Worm (Caenorhabditis elegans) whole organism, late embryonic: ENCODE results near the gene lys-10.

Experiments
- C08G9.2 ChIP-seq: sonication (generic microtip); optimal IDR thresholded peaks from 2 replicates; lab custom pipeline; 2016; ENCODE audit warnings: mild to moderate bottlenecking, missing genetic modification characterization, moderate library complexity, missing compliant biosample characterization
- C38D4.7 ChIP-seq: fragments of 200-800 bp; sonication (Bioruptor generic); optimal IDR thresholded peaks from 2 replicates; lab custom pipeline; 2018; ENCODE audit warnings: mild to moderate bottlenecking, missing genetic modification characterization, moderate library complexity, missing compliant biosample characterization
- K02D7.2 ChIP-seq: sonication (generic microtip); optimal IDR thresholded peaks from 2 replicates; lab custom pipeline; 2017; ENCODE audit warnings: mild to moderate bottlenecking, missing genetic modification characterization, missing compliant biosample characterization
- K09A11.1 ChIP-seq: sonication (generic microtip); optimal IDR thresholded peaks from 2 replicates; lab custom pipeline; 2017; ENCODE audit warnings: antibody characterized with exemption, mild to moderate bottlenecking, missing genetic modification characterization, missing compliant biosample characterization; ENCODE audit not compliant: insufficient read depth
- Y22D7AL.16 ChIP-seq: sonication (generic microtip); optimal IDR thresholded peaks from 2 replicates; lab custom pipeline; 2016; ENCODE audit warnings: missing genetic modification characterization, missing compliant biosample characterization
- ceh-2 ChIP-seq: sonication (generic microtip); optimal IDR thresholded peaks from 2 replicates; lab custom pipeline; 2016; ENCODE audit warnings: missing genotype, missing genetic modification characterization, missing compliant biosample characterization
- ceh-22 ChIP-seq: sonication (generic microtip); optimal IDR thresholded peaks from 2 replicates; lab custom pipeline; 2017; ENCODE audit warnings: missing biosample characterization, missing genetic modification characterization
- ceh-30 ChIP-seq: fragments of 150-350 bp; optimal IDR thresholded peaks from 2 replicates; lab custom pipeline; 2014; ENCODE audit warnings: missing biosample characterization, missing genetic modification characterization
- ceh-31 ChIP-seq: sonication (generic microtip); optimal IDR thresholded peaks from 2 replicates; lab custom pipeline; 2016; ENCODE audit warnings: missing genetic modification characterization, missing compliant biosample characterization
- ceh-34 ChIP-seq: sonication (generic microtip); optimal IDR thresholded peaks from 2 replicates; lab custom pipeline; 2016; ENCODE audit warnings: mild to moderate bottlenecking, missing genetic modification characterization, missing compliant biosample characterization
- ceh-45 ChIP-seq: fragments of 200-800 bp; sonication (Bioruptor generic); IDR thresholded peaks from 2 replicates; pipeline ENCODE4 v1.3.6; 2022; ENCODE audit warnings: missing genetic modification reagents, missing genetic modification characterization, missing compliant biosample characterization
- ceh-48 ChIP-seq: sonication (generic microtip); optimal IDR thresholded peaks from 2 replicates; lab custom pipeline; 2016; ENCODE audit warnings: missing genetic modification characterization, inconsistent platforms, missing compliant biosample characterization
- ceh-6 ChIP-seq: fragments of 200-800 bp; sonication (Bioruptor generic); optimal IDR thresholded peaks from 2 replicates; lab custom pipeline; 2018; ENCODE audit warnings: mild to moderate bottlenecking, missing genetic modification characterization, missing compliant biosample characterization
- che-1 ChIP-seq: sonication (generic microtip); optimal IDR thresholded peaks from 2 replicates; lab custom pipeline; 2016; ENCODE audit warnings: mild to moderate bottlenecking, missing genetic modification characterization, missing compliant biosample characterization
- dve-1 ChIP-seq: sonication (generic microtip); optimal IDR thresholded peaks from 2 replicates; lab custom pipeline; 2017; ENCODE audit warnings: antibody characterized with exemption, mild to moderate bottlenecking, missing genetic modification characterization, missing compliant biosample characterization
- fax-1 ChIP-seq: sonication (generic microtip); optimal IDR thresholded peaks from 2 replicates; lab custom pipeline; 2016; ENCODE audit warnings: missing genotype, missing genetic modification characterization, missing compliant biosample characterization
- fkh-6 ChIP-seq: sonication (generic microtip); optimal IDR thresholded peaks from 2 replicates; lab custom pipeline; 2016; ENCODE audit warnings: missing genetic modification characterization, missing compliant biosample characterization
- gmeb-2 ChIP-seq: sonication (generic microtip); optimal IDR thresholded peaks from 2 replicates; lab custom pipeline; 2016; ENCODE audit warnings: missing genetic modification characterization, inconsistent platforms, missing compliant biosample characterization
- hlh-13 ChIP-seq: fragments of 200-800 bp; sonication (Bioruptor generic); optimal IDR thresholded peaks from 2 replicates; lab custom pipeline; 2018; ENCODE audit warnings: mild to moderate bottlenecking, missing genetic modification characterization, missing compliant biosample characterization
- hlh-6 ChIP-seq: sonication (generic microtip); optimal IDR thresholded peaks from 2 replicates; lab custom pipeline; 2016; ENCODE audit warnings: missing genotype, missing genetic modification characterization, missing compliant biosample characterization
- madf-2 ChIP-seq: sonication (generic microtip); optimal IDR thresholded peaks from 2 replicates; lab custom pipeline; 2017; ENCODE audit warnings: missing genetic modification characterization, missing compliant biosample characterization
- nfya-1 ChIP-seq: sonication (generic microtip); optimal IDR thresholded peaks from 2 replicates; lab custom pipeline; 2017; ENCODE audit warnings: missing genetic modification characterization, mild to moderate bottlenecking, missing compliant biosample characterization, antibody characterized with exemption, moderate library complexity
- nhr-11 ChIP-seq: fragments of 150-350 bp; optimal IDR thresholded peaks from 2 replicates; lab custom pipeline; 2014; ENCODE audit warnings: missing biosample characterization, missing genetic modification characterization
- nhr-232 ChIP-seq: sonication (generic microtip); optimal IDR thresholded peaks from 2 replicates; lab custom pipeline; 2016; ENCODE audit warnings: missing genetic modification characterization, missing compliant biosample characterization
- npax-4 ChIP-seq: sonication (generic microtip); optimal IDR thresholded peaks from 2 replicates; lab custom pipeline; 2016; ENCODE audit warnings: missing genetic modification characterization, missing compliant biosample characterization
- pag-3 ChIP-seq: sonication (generic microtip); optimal IDR thresholded peaks from 2 replicates; lab custom pipeline; 2016; ENCODE audit warnings: missing compliant biosample characterization, missing genetic modification characterization, borderline replicate concordance
- pat-9 ChIP-seq: fragments of 200-800 bp; sonication (Bioruptor generic); optimal IDR thresholded peaks from 2 replicates; lab custom pipeline; 2018; ENCODE audit warnings: mild to moderate bottlenecking, missing genetic modification characterization, moderate library complexity, missing compliant biosample characterization
- pax-1 ChIP-seq: fragments of 150-350 bp; optimal IDR thresholded peaks from 2 replicates; lab custom pipeline; 2014; ENCODE audit warnings: missing biosample characterization, missing genetic modification characterization
- pha-4 ChIP-seq: fragments of 150-350 bp; optimal IDR thresholded peaks from 2 replicates; lab custom pipeline; 2018; ENCODE audit warnings: missing biosample characterization, missing genetic modification reagents, missing genetic modification characterization
- pqm-1 ChIP-seq: sonication (generic microtip); optimal IDR thresholded peaks from 2 replicates; lab custom pipeline; 2016; ENCODE audit warnings: missing genetic modification characterization, missing compliant biosample characterization
- rnt-1 ChIP-seq: sonication (generic microtip); optimal IDR thresholded peaks from 2 replicates; lab custom pipeline; 2016; ENCODE audit warnings: missing genetic modification characterization, missing compliant biosample characterization
- sox-2 ChIP-seq: fragments of 200-800 bp; sonication (Bioruptor generic); IDR thresholded peaks from 2 replicates; pipeline ENCODE4 v1.3.6; 2022; ENCODE audit warnings: missing genetic modification reagents, missing genetic modification characterization, missing compliant biosample characterization
- sox-4 ChIP-seq: sonication (generic microtip); optimal IDR thresholded peaks from 2 replicates; lab custom pipeline; 2017; ENCODE audit warnings: mild to moderate bottlenecking, missing genetic modification characterization, inconsistent platforms, missing compliant biosample characterization
- tbx-2 ChIP-seq: sonication (generic microtip); optimal IDR thresholded peaks from 2 replicates; lab custom pipeline; 2016; ENCODE audit warnings: missing genetic modification characterization, missing compliant biosample characterization
- tbx-7 ChIP-seq: sonication (generic microtip); optimal IDR thresholded peaks from 2 replicates; lab custom pipeline; 2016; ENCODE audit warnings: missing genotype, missing genetic modification characterization, missing compliant biosample characterization
- ttx-3 ChIP-seq: sonication (generic microtip); optimal IDR thresholded peaks from 2 replicates; lab custom pipeline; 2016; ENCODE audit warnings: missing genetic modification reagents, missing genetic modification characterization, missing compliant biosample characterization
- unc-42 ChIP-seq: sonication (generic microtip); optimal IDR thresholded peaks from 2 replicates; lab custom pipeline; 2016; ENCODE audit warnings: missing genotype, missing genetic modification characterization, missing compliant biosample characterization
- unc-55 ChIP-seq: sonication (generic microtip); optimal IDR thresholded peaks from 2 replicates; lab custom pipeline; 2017; ENCODE audit warnings: missing biosample characterization, missing genetic modification reagents, missing genetic modification characterization
- unc-86 ChIP-seq: sonication (generic microtip); optimal IDR thresholded peaks from 2 replicates; lab custom pipeline; 2016; ENCODE audit warnings: missing genetic modification characterization, missing compliant biosample characterization
- ztf-16 ChIP-seq: sonication (generic microtip); optimal IDR thresholded peaks from 2 replicates; lab custom pipeline; 2017; ENCODE audit warnings: missing genetic modification characterization, missing compliant biosample characterization

Gene lys-10

DNA sequence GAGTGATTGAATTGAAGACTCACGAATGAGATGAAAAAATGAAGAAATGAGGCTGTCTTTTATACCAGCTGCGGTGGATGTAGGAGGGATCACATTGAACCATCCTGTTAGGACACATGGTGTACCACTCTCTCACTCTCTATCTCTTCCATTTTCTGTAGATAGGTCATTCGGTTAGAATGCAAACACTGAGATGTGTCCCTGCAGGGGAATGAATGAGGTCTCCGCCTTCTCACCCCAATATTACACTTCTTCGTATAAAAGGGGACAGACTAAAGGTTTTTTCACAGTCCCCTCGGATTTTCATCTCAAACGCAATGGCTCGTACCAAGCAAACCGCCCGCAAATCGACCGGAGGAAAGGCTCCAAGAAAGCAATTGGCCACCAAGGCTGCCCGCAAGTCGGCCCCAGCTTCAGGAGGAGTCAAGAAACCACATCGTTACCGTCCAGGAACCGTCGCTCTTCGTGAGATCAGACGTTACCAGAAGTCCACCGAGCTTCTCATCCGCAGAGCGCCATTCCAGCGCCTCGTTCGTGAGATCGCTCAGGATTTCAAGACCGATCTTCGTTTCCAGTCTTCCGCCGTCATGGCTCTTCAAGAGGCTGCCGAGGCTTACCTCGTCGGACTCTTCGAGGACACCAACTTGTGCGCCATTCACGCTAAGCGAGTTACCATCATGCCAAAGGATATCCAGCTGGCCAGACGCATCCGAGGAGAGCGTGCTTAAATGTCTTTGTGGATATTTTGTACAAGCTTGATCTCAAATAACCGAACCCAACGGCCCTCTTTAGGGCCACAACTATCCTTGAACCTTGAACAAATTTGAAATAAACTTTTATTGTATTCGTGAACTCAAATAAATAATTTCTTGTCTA lies 1.6 kb downstream of the lys-10 start, which contains the start of gene his-32 (continued):
- peak; percentile 83 for TF ChIP-seq sox-2 (GFP tag; lab: Robert Waterston, UW)
- peak; percentile 52 for TF ChIP-seq ceh-2
- peak; percentile 79 for TF ChIP-seq tbx-7 (tag; lab: Kevin White, UChicago)
- peak; percentile 66 for TF ChIP-seq ztf-16 (tag; lab: Kevin White, UChicago)
- peak; percentile 34 for TF ChIP-seq rnt-1 (tag; lab: Kevin White, UChicago)
- peak; percentile 3 for TF ChIP-seq gmeb-2 (tag; lab: Kevin White, UChicago)
- no peak for TF ChIP-seq ceh-6
- no peak for TF ChIP-seq K09A11.1 (tag; lab: Kevin White, UChicago)
- peak; percentile 24 for TF ChIP-seq C08G9.2 (tag; lab: Kevin White, UChicago)
- TF ChIP-seq nhr-11 (tag; lab: Kevin White, UChicago) = no peak
- TF ChIP-seq pat-9 (tag; lab: Kevin White, UChicago) = peak; percentile 41
- no peak for TF ChIP-seq che-1
- TF ChIP-seq C38D4.7 (GFP tag; lab: Kevin White, UChicago) = no peak
- no peak for TF ChIP-seq Y22D7AL.16 (tag; lab: Kevin White, UChicago)
- no peak for TF ChIP-seq ceh-30 (tag; lab: Kevin White, UChicago)
- peak; percentile 26 for TF ChIP-seq fkh-6 (tag; lab: Kevin White, UChicago)
- no peak for TF ChIP-seq nhr-232 (tag; lab: Kevin White, UChicago)
- no peak for TF ChIP-seq ttx-3 (tag; lab: Kevin White, UChicago)
- TF ChIP-seq pha-4 (tag; lab: Kevin White, UChicago) = no peak
- no peak for TF ChIP-seq hlh-13 (GFP tag; lab: Kevin White, UChicago)
- peak; percentile 19 for TF ChIP-seq unc-55
- peak; percentile 85 for TF ChIP-seq ceh-34 (tag; lab: Kevin White, UChicago)
- TF ChIP-seq pag-3 = no peak
- TF ChIP-seq ceh-31 (tag; lab: Kevin White, UChicago) = peak; percentile 86
- no peak for TF ChIP-seq hlh-6 (tag; lab: Kevin White, UChicago)
- no peak for TF ChIP-seq ceh-22
- no peak for TF ChIP-seq fax-1 (tag; lab: Kevin White, UChicago)
- no peak for TF ChIP-seq madf-2 (tag; lab: Kevin White, UChicago)
- no peak for TF ChIP-seq ceh-45
- TF ChIP-seq nfya-1 = peak; percentile 75
- no peak for TF ChIP-seq unc-86 (tag; lab: Kevin White, UChicago)
- TF ChIP-seq dve-1 = peak; percentile 34
- peak; percentile 81 for TF ChIP-seq tbx-2 (tag; lab: Kevin White, UChicago)
- no peak for TF ChIP-seq unc-42 (tag; lab: Kevin White, UChicago)
- TF ChIP-seq sox-4 (tag; lab: Kevin White, UChicago) = no peak

DNA sequence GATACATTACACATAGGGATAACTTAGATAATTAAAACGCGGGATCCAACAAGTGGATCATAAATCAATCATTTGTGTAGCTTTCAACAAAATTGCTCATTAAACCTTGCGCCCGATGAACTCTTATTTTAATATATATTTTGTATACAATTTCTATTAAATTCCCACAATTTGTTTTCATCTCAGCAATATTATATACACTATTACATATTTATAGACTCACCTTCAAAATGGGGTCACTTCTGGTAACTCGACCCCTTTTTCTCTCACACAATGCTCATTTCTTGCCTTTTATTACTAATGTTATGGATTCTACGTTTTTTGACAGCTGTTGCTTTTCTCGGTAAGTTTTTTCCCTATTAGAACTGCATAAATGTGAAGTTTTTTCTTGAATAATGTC lies 7.0 kb downstream of the lys-10 start, which contains the start of gene lgc-6:
Gene lgc-6 (plus strand): TSS at position 301 of the 400 bp plus-strand sequence.
- no peak for TF ChIP-seq ceh-48 (tag; lab: Kevin White, UChicago)
- TF ChIP-seq unc-42 (tag; lab: Kevin White, UChicago) = no peak
- no peak for TF ChIP-seq npax-4 (tag; lab: Kevin White, UChicago)
- no peak for TF ChIP-seq tbx-7 (tag; lab: Kevin White, UChicago)
- TF ChIP-seq fkh-6 (tag; lab: Kevin White, UChicago) = no peak
- TF ChIP-seq K02D7.2 (tag; lab: Kevin White, UChicago) = no peak
- no peak for TF ChIP-seq pax-1 (tag; lab: Kevin White, UChicago)
- TF ChIP-seq pqm-1 (tag; lab: Kevin White, UChicago) = no peak
- TF ChIP-seq tbx-2 (tag; lab: Kevin White, UChicago) = no peak
- no peak for TF ChIP-seq Y22D7AL.16 (tag; lab: Kevin White, UChicago)
